Worm (Caenorhabditis elegans) whole organism, L4 larva: ENCODE measurements around the gene C44B11.6.

Source experiments
- dpl-1 ChIP-seq: fragments of 150-350 bp; optimal IDR thresholded peaks from 2 replicates; lab custom pipeline; 2014; ENCODE audit warnings: missing biosample characterization, missing genetic modification reagents, missing genetic modification characterization
- nhr-42 ChIP-seq: fragments of 200-800 bp; sonication (Bioruptor generic); IDR thresholded peaks from 2 replicates; pipeline ENCODE4 v1.3.6; 2022; ENCODE audit warnings: missing genetic modification characterization, missing compliant biosample characterization

ce11 chrIII:3136325-3137001 is 16.5 kb upstream of the C44B11.6 start:
- TF ChIP-seq dpl-1 (GFP tag; lab: Kevin White, UChicago), result no peak
- TF ChIP-seq nhr-42, result no peak
